Worm (Caenorhabditis elegans) whole organism, L4 larva: Measurements from ENCODE around the gene srh-216.

Experiments used
- aha-1 ChIP-seq: fragments of 150-350 bp; peaks from one replicate; lab custom pipeline; 2014; ENCODE audit warnings: missing biosample characterization, missing genetic modification characterization
- ama-1 ChIP-seq: fragments of 150-350 bp; optimal IDR thresholded peaks from 2 replicates; lab custom pipeline; 2014; ENCODE audit warnings: inconsistent platforms, mixed read lengths
- daf-16 ChIP-seq, 3 experiments: sonication (generic microtip); optimal IDR thresholded peaks; 2 replicates each; lab custom pipeline; 2016 to 2017; ENCODE audit warnings: missing genetic modification characterization in 3 of 3, missing genetic modification reagents in 3 of 3, mild to moderate bottlenecking in 2 of 3, missing compliant biosample characterization in 2 of 3, missing biosample characterization in 1 of 3, moderate library complexity in 1 of 3
- dpl-1 ChIP-seq: fragments of 150-350 bp; optimal IDR thresholded peaks from 2 replicates; lab custom pipeline; 2014; ENCODE audit warnings: missing biosample characterization, missing genetic modification reagents, missing genetic modification characterization
- nhr-10 ChIP-seq: fragments of 150-350 bp; optimal IDR thresholded peaks from 2 replicates; lab custom pipeline; 2014; ENCODE audit warnings: missing biosample characterization, missing genetic modification characterization
- pha-4 ChIP-seq, 2 experiments: fragments of 150-350 bp in 1 of 2; fragments of 200-800 bp in 1 of 2; sonication (Bioruptor generic) in 1 of 2; IDR thresholded peaks in 1 of 2; optimal IDR thresholded peaks in 1 of 2; 2 replicates each; pipeline versions ENCODE4 v1.3.6 to Lab custom; 2014 to 2022; ENCODE audit warnings: missing genetic modification characterization in 2 of 2, missing genetic modification reagents in 2 of 2, missing biosample characterization in 1 of 2, missing compliant biosample characterization in 1 of 2
- pqm-1 ChIP-seq: sonication (generic microtip); optimal IDR thresholded peaks from 2 replicates; lab custom pipeline; 2017; ENCODE audit warnings: missing biosample characterization, missing genetic modification characterization

ce11 chrV:16838435-16838834 lies 11.1 kb upstream of the srh-216 start:
- TF ChIP-seq pha-4 (GFP tag; IDR thresholded peaks at IDR 0.05; lab: Robert Waterston, UW), result no peak
- TF ChIP-seq pha-4 (tag; optimal IDR thresholded peaks at IDR 0.05; lab: Kevin White, UChicago), result no peak
- no peak for TF ChIP-seq dpl-1 (GFP tag; lab: Kevin White, UChicago)
- no peak for TF ChIP-seq ama-1 (lab: Kevin White, UChicago)
- TF ChIP-seq nhr-10 (tag; lab: Kevin White, UChicago), result no peak
- no peak for TF ChIP-seq aha-1 (tag; lab: Kevin White, UChicago)
- no peak for TF ChIP-seq daf-16 (GFP tag; optimal IDR thresholded peaks at IDR 0.05; lab: Kevin White, UChicago)
- TF ChIP-seq daf-16 (tag; optimal IDR thresholded peaks at IDR 0.05; lab: Kevin White, UChicago), result no peak
- TF ChIP-seq pqm-1 (tag; lab: Kevin White, UChicago), result no peak
